ENCODE assay signal across 6 worm cellular contexts in the genomic region with DNA sequence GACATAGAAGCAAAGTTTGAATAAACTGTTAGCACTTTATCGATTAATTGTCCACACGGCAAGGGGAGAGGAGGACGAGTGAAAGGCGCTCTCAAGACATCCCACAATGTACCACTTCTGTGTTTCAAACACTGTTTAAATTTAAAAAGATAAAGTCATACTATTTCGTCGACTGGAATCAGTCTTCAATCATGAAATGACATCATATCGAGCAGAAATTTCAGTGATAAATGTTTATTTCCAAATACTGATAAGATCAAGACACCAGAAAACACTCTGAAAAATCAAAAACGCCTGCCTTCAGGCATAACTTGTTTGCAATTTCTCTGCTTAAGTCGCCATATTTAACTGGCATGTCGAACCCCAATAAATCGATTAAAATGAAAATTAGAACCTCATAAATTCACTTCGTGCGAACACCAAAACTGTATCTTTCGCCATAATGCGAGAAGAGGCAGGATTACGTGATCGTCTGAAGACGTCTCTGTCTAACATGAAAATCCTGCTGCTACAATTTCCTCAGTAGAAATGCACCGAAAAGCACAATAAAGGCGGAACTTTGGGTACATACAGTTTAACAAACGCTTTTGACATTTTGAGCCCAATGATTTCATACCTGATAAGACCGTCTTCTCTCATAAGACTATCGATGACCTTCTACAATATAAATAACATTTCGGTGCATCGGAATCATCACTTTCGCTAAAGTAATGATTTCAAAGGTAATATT.
TF ChIP-seq lines count a peak whose summit lies in the region.

A gene (plus strand): TSS at position 680 of the 730 bp plus-strand sequence.

TF ChIP-seq in whole organism, L1 larva, 84 proteins besides CTCF, POLR2A, EP300 and RAD21:
- TF ChIP-seq efl-1 (optimal IDR thresholded peaks at IDR 0.05; lab: Kevin White, UChicago) (no peak), efl-1 (GFP tag; optimal IDR thresholded peaks at IDR 0.05 in 1 of 2; lab: Kevin White, UChicago) (peak in 1 of 2 experiments; percentile 89), unc-98 (GFP tag; IDR thresholded peaks at IDR 0.05; lab: Robert Waterston, UW) (no peak), elt-2 (tag; optimal IDR thresholded peaks at IDR 0.05; lab: Kevin White, UChicago) (peak; percentile 83)

TF ChIP-seq in whole organism, L2 larva, 48 proteins besides CTCF, POLR2A, EP300 and RAD21:
- TF ChIP-seq sma-9 (GFP tag; optimal IDR thresholded peaks at IDR 0.05; lab: Kevin White, UChicago) (peak; percentile 34), sma-9 (tag; optimal IDR thresholded peaks at IDR 0.05; lab: Kevin White, UChicago) (no peak), lin-13 (GFP tag; optimal IDR thresholded peaks at IDR 0.05; lab: Kevin White, UChicago) (no peak), blmp-1 (tag; optimal IDR thresholded peaks at IDR 0.05; lab: Kevin White, UChicago; ENCODE audit: insufficient read depth) (no peak), fos-1 (tag; optimal IDR thresholded peaks at IDR 0.05; lab: Kevin White, UChicago) (peak; percentile 46), crh-2 (tag; optimal IDR thresholded peaks at IDR 0.05; lab: Kevin White, UChicago) (no peak)

TF ChIP-seq in whole organism, L3 larva, 47 proteins besides CTCF, POLR2A, EP300 and RAD21:
- no peak for TF ChIP-seq hmg-11 (tag; optimal IDR thresholded peaks at IDR 0.05; lab: Kevin White, UChicago)
- TF ChIP-seq nhr-12 (tag; optimal IDR thresholded peaks at IDR 0.05; lab: Kevin White, UChicago), result no peak
- no peak for TF ChIP-seq nhr-76 (tag; optimal IDR thresholded peaks at IDR 0.05; lab: Kevin White, UChicago)
- no peak for TF ChIP-seq ceh-16 (tag; optimal IDR thresholded peaks at IDR 0.05; lab: Kevin White, UChicago)
- TF ChIP-seq nhr-23 (tag; optimal IDR thresholded peaks at IDR 0.05; lab: Kevin White, UChicago), result no peak
- no peak for TF ChIP-seq nhr-77 (tag; optimal IDR thresholded peaks at IDR 0.05; lab: Kevin White, UChicago)
- TF ChIP-seq nhr-25 (tag; optimal IDR thresholded peaks at IDR 0.05; lab: Kevin White, UChicago), result no peak
- TF ChIP-seq ZK546.5 (tag; optimal IDR thresholded peaks at IDR 0.05; lab: Kevin White, UChicago), result no peak
- TF ChIP-seq ceh-9 (tag; optimal IDR thresholded peaks at IDR 0.05; lab: Kevin White, UChicago), result no peak
- peak; percentile 82 for TF ChIP-seq elt-2 (tag; optimal IDR thresholded peaks at IDR 0.05; lab: Kevin White, UChicago)
- TF ChIP-seq aly-2 (tag; optimal IDR thresholded peaks at IDR 0.05; lab: Kevin White, UChicago), result no peak
- TF ChIP-seq ama-1 (optimal IDR thresholded peaks at IDR 0.05; lab: Kevin White, UChicago), result no peak
- TF ChIP-seq pqm-1 (tag; optimal IDR thresholded peaks at IDR 0.05; lab: Kevin White, UChicago), result peak; percentile 51
- no peak for TF ChIP-seq fos-1 (tag; optimal IDR thresholded peaks at IDR 0.05; lab: Kevin White, UChicago)

TF ChIP-seq in whole organism, L4 larva, 104 proteins besides CTCF, POLR2A, EP300 and RAD21:
- TF ChIP-seq nhr-28 (tag; optimal IDR thresholded peaks at IDR 0.05; lab: Kevin White, UChicago), result peak; percentile 42
- no peak for TF ChIP-seq daf-16 (GFP tag; optimal IDR thresholded peaks at IDR 0.05; lab: Kevin White, UChicago)
- TF ChIP-seq daf-16 (tag; optimal IDR thresholded peaks at IDR 0.05; lab: Kevin White, UChicago), result peak; percentile 38
- no peak for TF ChIP-seq lsy-2 (tag; optimal IDR thresholded peaks at IDR 0.05; lab: Kevin White, UChicago)
- TF ChIP-seq T26A8.4 (GFP tag; IDR thresholded peaks at IDR 0.05; lab: Robert Waterston, UW), result no peak
- TF ChIP-seq pqm-1 (tag; optimal IDR thresholded peaks at IDR 0.05; lab: Kevin White, UChicago), result peak; percentile 3
- no peak for TF ChIP-seq sdz-12 (GFP tag; optimal IDR thresholded peaks at IDR 0.05; lab: Kevin White, UChicago)
- no peak for TF ChIP-seq nhr-6 (tag; optimal IDR thresholded peaks at IDR 0.05; lab: Kevin White, UChicago)
- TF ChIP-seq lin-39 (tag; optimal IDR thresholded peaks at IDR 0.05; lab: Kevin White, UChicago), result no peak
- TF ChIP-seq ceh-62 (tag; optimal IDR thresholded peaks at IDR 0.05; lab: Kevin White, UChicago), result no peak
- TF ChIP-seq dmd-6 (GFP tag; IDR thresholded peaks at IDR 0.05; lab: Robert Waterston, UW), result peak; percentile 87
- peak; percentile 7 for TF ChIP-seq hlh-11 (tag; optimal IDR thresholded peaks at IDR 0.05; lab: Kevin White, UChicago)
- peak; percentile 34; the same call in 1 of the 2 replicates for TF ChIP-seq php-3 (GFP tag; IDR thresholded peaks at IDR 0.05; lab: Robert Waterston, UW)
TF ChIP-seq in whole organism, L4 larva: peak in this region for 6.

TF ChIP-seq in whole organism, late embryonic, 69 proteins besides CTCF, POLR2A, EP300 and RAD21:
- TF ChIP-seq gmeb-2 (tag; optimal IDR thresholded peaks at IDR 0.05; lab: Kevin White, UChicago), result no peak
- TF ChIP-seq elt-2 (tag; optimal IDR thresholded peaks at IDR 0.05; lab: Kevin White, UChicago), result peak; percentile 61

TF ChIP-seq in whole organism, young adult, 124 proteins besides CTCF, POLR2A, EP300 and RAD21:
- peak; percentile 39 for TF ChIP-seq nhr-80 (tag; optimal IDR thresholded peaks at IDR 0.05; lab: Kevin White, UChicago)
- TF ChIP-seq ceh-100 (GFP tag; IDR thresholded peaks at IDR 0.05; lab: Robert Waterston, UW), result no peak
- TF ChIP-seq dox-1 (GFP tag; IDR thresholded peaks at IDR 0.05; lab: Robert Waterston, UW), result 0 out of 2 replicates have a peak, but pooled peaks have one; percentile 38
- TF ChIP-seq atf-7 (tag; optimal IDR thresholded peaks at IDR 0.05; lab: Kevin White, UChicago), result peak; percentile 16
